Worm (Caenorhabditis elegans) whole organism, L4 larva: ENCODE results near the gene nas-29.

Source experiments
- F49E8.2 ChIP-seq: sonication (generic microtip); optimal IDR thresholded peaks from 2 replicates; lab custom pipeline; 2016; ENCODE audit warnings: missing compliant biosample characterization, mild to moderate bottlenecking, missing genetic modification characterization, borderline replicate concordance
- ceh-82 ChIP-seq: sonication (generic microtip); optimal IDR thresholded peaks from 2 replicates; lab custom pipeline; 2017; ENCODE audit warnings: missing biosample characterization, missing genetic modification characterization
- cey-2 ChIP-seq: sonication (generic microtip); optimal IDR thresholded peaks from 3 replicates; lab custom pipeline; 2017; ENCODE audit warnings: missing genetic modification characterization, mild to moderate bottlenecking, missing compliant biosample characterization, antibody characterized with exemption, borderline replicate concordance; ENCODE audit not compliant: insufficient read depth
- duxl-1 ChIP-seq: sonication (generic microtip); optimal IDR thresholded peaks from 2 replicates; lab custom pipeline; 2016; ENCODE audit warnings: mild to moderate bottlenecking, missing genetic modification characterization, moderate library complexity, missing compliant biosample characterization; ENCODE audit not compliant: poor library complexity
- nhr-10 ChIP-seq: fragments of 150-350 bp; optimal IDR thresholded peaks from 2 replicates; lab custom pipeline; 2014; ENCODE audit warnings: missing biosample characterization, missing genetic modification characterization
- nhr-11 ChIP-seq: fragments of 150-350 bp; optimal IDR thresholded peaks from 2 replicates; lab custom pipeline; 2014; ENCODE audit warnings: missing biosample characterization, missing genetic modification characterization
- nhr-77 ChIP-seq: fragments of 150-350 bp; optimal IDR thresholded peaks from 2 replicates; lab custom pipeline; 2014; ENCODE audit warnings: missing biosample characterization, missing genetic modification characterization
- unc-130 ChIP-seq: sonication (generic microtip); optimal IDR thresholded peaks from 2 replicates; lab custom pipeline; 2016; ENCODE audit warnings: missing genetic modification reagents, missing genetic modification characterization, missing compliant biosample characterization

DNA sequence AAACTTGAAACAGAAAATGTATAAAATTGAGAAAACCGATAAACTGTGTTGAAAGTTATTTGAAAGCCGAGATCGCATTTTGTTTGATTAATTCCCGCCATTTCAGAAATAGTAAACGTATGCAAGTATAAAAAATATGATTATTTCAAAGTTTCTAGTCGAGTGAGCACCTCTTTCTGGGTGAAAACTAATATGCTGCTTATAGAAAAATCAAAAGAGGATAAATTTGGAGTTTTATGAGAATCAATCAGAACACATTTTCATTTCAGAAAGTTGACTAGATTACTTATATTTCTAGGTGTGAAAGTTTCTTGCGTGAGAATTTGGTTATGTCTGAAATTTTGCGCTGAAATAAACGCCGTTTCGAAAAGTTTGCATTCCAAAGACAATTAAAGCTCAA lies 15.7 kb upstream of the nas-29 start, which contains the start of gene srb-13:
- TF ChIP-seq unc-130, result no peak
- no peak for TF ChIP-seq nhr-10 (tag; lab: Kevin White, UChicago)
- TF ChIP-seq F49E8.2 (tag; lab: Kevin White, UChicago), result no peak
- TF ChIP-seq nhr-11 (tag; lab: Kevin White, UChicago), result no peak
- no peak for TF ChIP-seq duxl-1 (tag; lab: Kevin White, UChicago)
- no peak for TF ChIP-seq ceh-82 (tag; lab: Kevin White, UChicago)
- no peak for TF ChIP-seq nhr-77 (tag; lab: Kevin White, UChicago)
- TF ChIP-seq cey-2 (tag; lab: Kevin White, UChicago), result no peak
